Worm (Caenorhabditis elegans) whole organism, L3 larva: ENCODE measurements around the gene pes-5.

Experiments used
- elt-1 ChIP-seq: fragments of 150-350 bp; optimal IDR thresholded peaks from 2 replicates; lab custom pipeline; 2014; ENCODE audit warnings: missing biosample characterization, missing genetic modification characterization
- mdl-1 ChIP-seq: fragments of 150-350 bp; optimal IDR thresholded peaks from 2 replicates; lab custom pipeline; 2014; ENCODE audit warnings: missing biosample characterization, missing genetic modification characterization
- nhr-237 ChIP-seq: fragments of 150-350 bp; optimal IDR thresholded peaks from 2 replicates; lab custom pipeline; 2014; ENCODE audit warnings: missing biosample characterization, missing genetic modification characterization
- ztf-4 ChIP-seq: fragments of 150-350 bp; optimal IDR thresholded peaks from 2 replicates; lab custom pipeline; 2014; ENCODE audit warnings: missing biosample characterization, missing genetic modification characterization

DNA sequence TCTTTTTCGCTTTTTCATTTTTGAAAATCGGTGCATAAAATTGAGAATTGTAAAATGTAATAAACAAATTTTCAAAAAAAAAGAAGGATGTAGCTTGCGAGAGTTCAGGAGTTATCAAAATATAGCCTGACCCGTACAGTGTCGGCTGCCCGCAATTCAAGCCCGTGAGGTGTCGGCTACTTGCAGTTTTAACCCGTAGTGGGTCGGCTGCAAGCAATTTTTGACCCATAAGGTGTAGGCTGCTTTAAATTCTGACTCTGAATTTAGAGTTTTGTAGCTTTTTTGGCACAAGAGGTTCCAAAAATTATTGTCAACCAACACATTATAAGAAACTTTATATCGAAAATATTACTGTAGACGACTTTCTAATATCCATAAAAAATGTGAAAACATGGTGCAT is 16.1 kb upstream of the pes-5 start:
- TF ChIP-seq mdl-1 (no peak), ztf-4 (tag; lab: Kevin White, UChicago) (no peak), nhr-237 (tag; lab: Kevin White, UChicago) (no peak), elt-1 (tag; lab: Kevin White, UChicago) (no peak)
